Worm (Caenorhabditis elegans): ENCODE data around the gene acbp-7.

acbp-7 gene

DNA sequence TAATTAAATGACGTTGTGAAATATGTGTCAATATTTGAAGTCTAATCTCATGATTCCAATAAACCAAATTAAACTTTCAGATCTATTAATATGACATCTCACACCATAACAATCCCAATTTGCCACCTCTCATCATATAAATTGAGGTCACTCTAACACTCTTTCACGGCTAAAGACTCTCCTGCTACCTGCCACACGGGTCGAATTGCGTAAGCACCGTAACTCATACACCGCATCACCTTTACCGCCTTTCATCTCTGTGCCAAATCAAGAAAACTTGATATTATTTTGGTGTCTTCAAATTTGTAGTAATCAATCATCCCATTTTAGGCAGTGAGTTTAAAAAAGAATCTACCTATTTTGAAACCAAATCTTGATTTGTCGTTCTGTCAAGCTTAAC lies 31.2 kb upstream of the acbp-7 start:
- TF ChIP-seq pqm-1 (tag; optimal IDR thresholded peaks at IDR 0.05): no peak
- no peak for TF ChIP-seq mxl-3 (GFP tag; optimal IDR thresholded peaks at IDR 0.05)
- TF ChIP-seq nhr-77 (tag; optimal IDR thresholded peaks at IDR 0.05): no peak
- no peak for TF ChIP-seq zip-2 (tag; optimal IDR thresholded peaks at IDR 0.05)
- no peak for TF ChIP-seq tag-97 (GFP tag; IDR thresholded peaks at IDR 0.05)
- no peak for TF ChIP-seq tra-1 (GFP tag; IDR thresholded peaks at IDR 0.05)
- no peak for TF ChIP-seq nhr-41 (GFP tag; IDR thresholded peaks at IDR 0.05)
- TF ChIP-seq lin-13 (GFP tag; optimal IDR thresholded peaks at IDR 0.05): no peak
- no peak for TF ChIP-seq egl-43 (GFP tag; IDR thresholded peaks at IDR 0.05)
- no peak for TF ChIP-seq dmd-9 (GFP tag; IDR thresholded peaks at IDR 0.05)
- TF ChIP-seq unc-130 (GFP tag; optimal IDR thresholded peaks at IDR 0.05): no peak
- no peak for TF ChIP-seq nhr-237 (tag; optimal IDR thresholded peaks at IDR 0.05)
- no peak for TF ChIP-seq Y105C5A.15 (GFP tag; IDR thresholded peaks at IDR 0.05)
- TF ChIP-seq Y48G9A.11 (GFP tag; IDR thresholded peaks at IDR 0.05): no peak
- TF ChIP-seq nhr-111 (GFP tag; optimal IDR thresholded peaks at IDR 0.05): no peak
- no peak for TF ChIP-seq pha-4 (GFP tag; IDR thresholded peaks at IDR 0.05)
- no peak for TF ChIP-seq pha-4 (tag; optimal IDR thresholded peaks at IDR 0.05)

DNA sequence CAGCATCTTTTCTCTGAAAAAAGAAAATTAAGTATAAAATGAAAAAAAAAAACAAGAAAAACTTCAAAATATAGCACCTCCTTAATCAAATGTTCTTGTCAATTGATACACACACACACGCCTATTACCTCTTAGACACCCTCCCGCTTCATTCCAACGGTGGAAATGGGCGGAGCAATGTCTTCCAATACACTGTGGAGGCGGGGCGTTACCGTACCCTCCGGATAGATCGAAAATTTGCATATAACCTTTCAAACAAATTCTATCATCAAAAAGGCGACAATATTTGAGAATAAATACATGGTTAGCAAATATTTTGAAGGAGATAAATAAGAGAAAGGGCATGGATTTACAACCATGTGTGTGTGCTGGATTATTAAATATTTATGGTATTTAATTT lies 29.4 kb upstream of the acbp-7 start:
- TF ChIP-seq daf-19 (GFP tag; conservative IDR thresholded peaks at IDR 0.05): no peak
- TF ChIP-seq lin-38 (GFP tag; IDR thresholded peaks at IDR 0.05): 0 out of 2 replicates have a peak, but pooled peaks have one; percentile 17
- no peak for TF ChIP-seq daf-16 (GFP tag; optimal IDR thresholded peaks at IDR 0.05)
- TF ChIP-seq daf-16 (tag; optimal IDR thresholded peaks at IDR 0.05): peak; percentile 9

DNA sequence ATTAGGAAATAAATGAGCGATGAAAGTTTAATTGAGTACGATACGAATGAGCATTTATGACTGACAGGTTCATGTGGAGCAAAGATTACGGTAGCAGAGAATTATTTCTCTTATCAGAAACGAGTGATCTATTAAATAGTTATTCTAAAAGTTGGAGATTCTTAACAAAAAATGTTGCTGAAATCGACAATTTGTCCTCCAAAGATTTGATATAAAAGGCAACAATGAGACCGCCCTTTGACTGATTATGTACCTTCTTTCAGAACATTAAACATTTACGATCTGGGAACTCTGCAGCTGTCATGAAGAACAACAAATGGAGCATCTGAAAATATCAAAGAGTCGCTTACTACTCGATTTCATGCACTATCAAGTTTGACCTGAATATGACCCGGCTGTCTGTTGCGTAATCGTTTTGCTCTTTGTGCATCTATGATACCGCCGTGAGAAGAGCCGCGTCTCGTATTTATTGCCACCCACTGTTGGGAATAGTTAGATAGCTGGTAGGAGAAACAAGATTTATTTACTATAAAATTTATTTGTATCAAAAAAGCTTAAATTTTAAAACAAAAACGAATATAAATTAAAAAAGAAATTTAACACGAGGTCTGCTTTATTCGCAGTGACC lies 27.9 kb upstream of the acbp-7 start, which contains the start of gene pal-1:
TSS of gene pal-1 (minus strand) at position 51 of the 628 bp plus-strand sequence.
- TF ChIP-seq mdl-1 (tag; optimal IDR thresholded peaks at IDR 0.05) (no peak), attf-4 (tag; optimal IDR thresholded peaks at IDR 0.05) (no peak), ceh-44 (GFP tag; IDR thresholded peaks at IDR 0.05) (no peak), T26A8.4 (GFP tag; IDR thresholded peaks at IDR 0.05) (no peak), F26F4.8 (GFP tag; conservative IDR thresholded peaks at IDR 0.05) (no peak), mes-2 (tag; optimal IDR thresholded peaks at IDR 0.05; ENCODE audit: poor library complexity, severe bottlenecking) (no peak), nhr-6 (tag; optimal IDR thresholded peaks at IDR 0.05) (no peak), ceh-28 (tag; optimal IDR thresholded peaks at IDR 0.05) (no peak), F37D6.2 (tag; optimal IDR thresholded peaks at IDR 0.05) (no peak), nhr-42 (GFP tag; IDR thresholded peaks at IDR 0.05) (no peak), ceh-62 (tag; optimal IDR thresholded peaks at IDR 0.05) (no peak), unc-62 (GFP tag; optimal IDR thresholded peaks at IDR 0.05 in 1 of 2) (no peak), unc-62 (tag; optimal IDR thresholded peaks at IDR 0.05) (no peak), zip-11 (GFP tag; IDR thresholded peaks at IDR 0.05) (no peak), nhr-25 (tag; optimal IDR thresholded peaks at IDR 0.05; ENCODE audit: borderline replicate concordance, insufficient read depth) (no peak)

DNA sequence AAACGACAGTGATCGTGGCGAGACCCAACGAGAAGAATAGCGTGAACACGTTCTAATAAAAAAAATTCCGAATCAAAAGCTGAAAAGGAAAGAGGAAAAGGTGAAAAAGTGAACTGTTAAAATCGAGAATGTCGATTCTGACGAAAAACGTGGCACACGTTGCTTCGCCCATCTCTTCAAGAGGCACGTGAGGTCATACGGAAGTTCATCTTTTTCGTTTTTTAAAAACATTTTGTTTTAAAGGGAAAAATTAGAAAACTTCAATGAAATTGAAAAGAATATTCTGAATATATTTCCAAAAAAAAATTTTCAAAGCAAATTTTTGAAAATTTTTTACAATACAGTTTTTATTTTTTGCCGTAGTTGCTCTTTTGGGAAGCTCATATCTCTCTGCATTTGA lies 26.3 kb upstream of the acbp-7 start, which contains the start of gene C38D4.7:
TSS of gene C38D4.7 (minus strand) at position 101 of the 400 bp plus-strand sequence.
- TF ChIP-seq ctbp-1 (GFP tag; IDR thresholded peaks at IDR 0.05): no peak
- TF ChIP-seq mxl-2 (GFP tag; conservative IDR thresholded peaks at IDR 0.05): no peak
- TF ChIP-seq F10B5.3 (tag; optimal IDR thresholded peaks at IDR 0.05): no peak
- TF ChIP-seq Y105C5A.15 (GFP tag; IDR thresholded peaks at IDR 0.05): no peak
- no peak for TF ChIP-seq dmd-9 (GFP tag; IDR thresholded peaks at IDR 0.05)
- TF ChIP-seq lin-39 (tag; optimal IDR thresholded peaks at IDR 0.05): no peak
- TF ChIP-seq sdz-12 (GFP tag; optimal IDR thresholded peaks at IDR 0.05): no peak
- TF ChIP-seq attf-4 (tag; optimal IDR thresholded peaks at IDR 0.05): no peak
- no peak for TF ChIP-seq D1046.2 (GFP tag; IDR thresholded peaks at IDR 0.05)
- TF ChIP-seq nhr-41 (GFP tag; IDR thresholded peaks at IDR 0.05): no peak
- TF ChIP-seq snpc-1.2 (GFP tag; IDR thresholded peaks at IDR 0.05): no peak
- no peak for TF ChIP-seq skn-1 (tag; optimal IDR thresholded peaks at IDR 0.05)
- no peak for TF ChIP-seq daf-19 (GFP tag; conservative IDR thresholded peaks at IDR 0.05)

Data from whole organism, L4 larva.